Worm (Caenorhabditis elegans) whole organism, young adult: ENCODE measurements around the gene pes-10.

Experiments
- B0019.2 ChIP-seq: fragments of 200-800 bp; sonication (Bioruptor generic); conservative IDR thresholded peaks from 2 replicates; pipeline ENCODE4 v1.3.6; 2022; ENCODE audit warnings: missing genetic modification reagents, missing genetic modification characterization, missing compliant biosample characterization
- B0261.1 ChIP-seq: sonication (generic microtip); optimal IDR thresholded peaks from 2 replicates; lab custom pipeline; 2016; ENCODE audit warnings: mild to moderate bottlenecking, missing genetic modification characterization, moderate library complexity, missing compliant biosample characterization
- F10E7.11 ChIP-seq: sonication (generic microtip); optimal IDR thresholded peaks from 2 replicates; lab custom pipeline; 2017; ENCODE audit warnings: mild to moderate bottlenecking, missing genetic modification characterization, moderate library complexity, missing compliant biosample characterization
- F33H1.4 ChIP-seq: fragments of 200-800 bp; sonication (Bioruptor generic); IDR thresholded peaks from 2 replicates; pipeline ENCODE4 v1.3.6; 2022; ENCODE audit warnings: missing genetic modification reagents, missing genetic modification characterization, missing compliant biosample characterization
- F39B2.1 ChIP-seq: fragments of 200-800 bp; sonication (Bioruptor generic); IDR thresholded peaks from 2 replicates; pipeline ENCODE4 v1.3.6; 2022; ENCODE audit warnings: missing genetic modification reagents, missing genetic modification characterization, missing compliant biosample characterization
- F57A8.1 ChIP-seq: fragments of 200-800 bp; sonication (Bioruptor generic); optimal IDR thresholded peaks from 2 replicates; lab custom pipeline; 2018; ENCODE audit warnings: mild to moderate bottlenecking, missing genetic modification characterization, moderate library complexity, missing compliant biosample characterization
- F57C9.4 ChIP-seq: sonication (generic microtip); optimal IDR thresholded peaks from 2 replicates; lab custom pipeline; 2017; ENCODE audit warnings: mild to moderate bottlenecking, missing genetic modification characterization, missing compliant biosample characterization
- K12H6.12 ChIP-seq: fragments of 200-800 bp; sonication (Bioruptor generic); optimal IDR thresholded peaks from 2 replicates; lab custom pipeline; 2018; ENCODE audit warnings: mild to moderate bottlenecking, missing genetic modification characterization, missing compliant biosample characterization
- T07F8.4 ChIP-seq: sonication (generic microtip); optimal IDR thresholded peaks from 2 replicates; lab custom pipeline; 2016; ENCODE audit warnings: mild to moderate bottlenecking, missing genetic modification characterization, moderate library complexity, missing compliant biosample characterization
- T26A5.8 ChIP-seq: sonication (generic microtip); optimal IDR thresholded peaks from 2 replicates; lab custom pipeline; 2016; ENCODE audit warnings: missing genetic modification characterization, missing compliant biosample characterization
- Y56A3A.18 ChIP-seq: fragments of 200-800 bp; sonication (Bioruptor generic); IDR thresholded peaks from 2 replicates; pipeline ENCODE4 v1.3.6; 2022; ENCODE audit warnings: missing genetic modification reagents, missing genetic modification characterization, missing compliant biosample characterization
- akir-1 ChIP-seq: fragments of 200-800 bp; sonication (Bioruptor generic); optimal IDR thresholded peaks from 2 replicates; lab custom pipeline; 2018; ENCODE audit warnings: mild to moderate bottlenecking, missing genetic modification characterization, moderate library complexity, missing compliant biosample characterization
- ama-1 ChIP-seq, 3 experiments: fragments of 150-350 bp in 1 of 3; sonication (generic microtip) in 2 of 3; optimal IDR thresholded peaks; 2 replicates each; lab custom pipeline; 2014 to 2018; ENCODE audit warnings: missing biosample characterization in 2 of 3, missing genetic modification characterization in 2 of 3, missing genetic modification reagents in 2 of 3
- aptf-2 ChIP-seq: fragments of 200-800 bp; sonication (Bioruptor generic); conservative IDR thresholded peaks from 2 replicates; pipeline ENCODE4 v1.3.6; 2022; ENCODE audit warnings: missing genetic modification reagents, missing genetic modification characterization, missing compliant biosample characterization
- aptf-3 ChIP-seq: fragments of 200-800 bp; sonication (Bioruptor generic); IDR thresholded peaks from 2 replicates; pipeline ENCODE4 v1.3.6; 2022; ENCODE audit warnings: missing genetic modification characterization, missing compliant biosample characterization
- attf-3 ChIP-seq: fragments of 200-800 bp; sonication (Bioruptor generic); conservative IDR thresholded peaks from 2 replicates; pipeline ENCODE4 v1.3.6; 2022; ENCODE audit warnings: missing genetic modification reagents, missing genetic modification characterization, missing compliant biosample characterization
- attf-6 ChIP-seq: fragments of 200-800 bp; sonication (Bioruptor generic); IDR thresholded peaks from 2 replicates; pipeline ENCODE4 v1.3.6; 2022; ENCODE audit warnings: missing genetic modification reagents, missing genetic modification characterization, missing compliant biosample characterization
- bed-2 ChIP-seq: fragments of 200-800 bp; sonication (Bioruptor generic); IDR thresholded peaks from 2 replicates; pipeline ENCODE4 v1.3.6; 2022; ENCODE audit warnings: missing genetic modification reagents, missing genetic modification characterization, missing compliant biosample characterization
- cebp-1 ChIP-seq, 2 experiments: fragments of 200-800 bp in 1 of 2; sonication (Bioruptor generic) in 1 of 2; sonication (generic microtip) in 1 of 2; IDR thresholded peaks in 1 of 2; optimal IDR thresholded peaks in 1 of 2; 2 replicates each; pipeline versions ENCODE4 v1.3.6 to Lab custom; 2017 to 2022; ENCODE audit warnings: missing compliant biosample characterization in 2 of 2, missing genetic modification characterization in 2 of 2, mild to moderate bottlenecking in 1 of 2, missing genetic modification reagents in 1 of 2, moderate library complexity in 1 of 2
- ceh-100 ChIP-seq: fragments of 200-800 bp; sonication (Bioruptor generic); IDR thresholded peaks from 2 replicates; pipeline ENCODE4 v1.3.6; 2022; ENCODE audit warnings: missing genetic modification reagents, missing genetic modification characterization, missing compliant biosample characterization
- ceh-79 ChIP-seq: sonication (generic microtip); optimal IDR thresholded peaks from 2 replicates; lab custom pipeline; 2017; ENCODE audit warnings: mild to moderate bottlenecking, missing genetic modification characterization, missing compliant biosample characterization
- dpl-1 ChIP-seq: fragments of 150-350 bp; optimal IDR thresholded peaks from 2 replicates; lab custom pipeline; 2014; ENCODE audit warnings: missing biosample characterization, missing genetic modification reagents, missing genetic modification characterization
- egrh-3 ChIP-seq: fragments of 200-800 bp; sonication (Bioruptor generic); IDR thresholded peaks from 2 replicates; pipeline ENCODE4 v1.3.6; 2022; ENCODE audit warnings: missing genetic modification reagents, missing genetic modification characterization, missing compliant biosample characterization
- fkh-3 ChIP-seq: sonication (generic microtip); optimal IDR thresholded peaks from 2 replicates; lab custom pipeline; 2016; ENCODE audit warnings: mild to moderate bottlenecking, missing genetic modification characterization, missing compliant biosample characterization
- hlh-12 ChIP-seq: sonication (generic microtip); optimal IDR thresholded peaks from 2 replicates; lab custom pipeline; 2016; ENCODE audit warnings: missing genetic modification characterization, missing compliant biosample characterization
- hsf-1 ChIP-seq: fragments of 200-800 bp; sonication (Bioruptor generic); IDR thresholded peaks from 2 replicates; pipeline ENCODE4 v1.3.6; 2022; ENCODE audit warnings: missing genetic modification reagents, missing genetic modification characterization, missing compliant biosample characterization
- let-607 ChIP-seq, 2 experiments: fragments of 200-800 bp in 1 of 2; sonication (Bioruptor generic) in 1 of 2; sonication (generic microtip) in 1 of 2; optimal IDR thresholded peaks; 2 replicates each; lab custom pipeline; 2016 to 2018; ENCODE audit warnings: mild to moderate bottlenecking in 2 of 2, missing compliant biosample characterization in 2 of 2, missing genetic modification characterization in 2 of 2, moderate library complexity in 2 of 2, missing genotype in 1 of 2
- lin-26 ChIP-seq: fragments of 200-800 bp; sonication (Bioruptor generic); IDR thresholded peaks from 2 replicates; pipeline ENCODE4 v1.3.6; 2022; ENCODE audit warnings: missing genetic modification reagents, missing genetic modification characterization, missing compliant biosample characterization
- lin-54 ChIP-seq: fragments of 200-800 bp; sonication (Bioruptor generic); optimal IDR thresholded peaks from 2 replicates; lab custom pipeline; 2018; ENCODE audit warnings: mild to moderate bottlenecking, missing genetic modification characterization, missing compliant biosample characterization
- lsy-27 ChIP-seq: sonication (generic microtip); optimal IDR thresholded peaks from 2 replicates; lab custom pipeline; 2017; ENCODE audit warnings: missing genetic modification characterization, mild to moderate bottlenecking, missing compliant biosample characterization, antibody characterized with exemption, missing genotype, borderline replicate concordance; ENCODE audit not compliant: insufficient read depth
- madf-10 ChIP-seq: sonication (generic microtip); optimal IDR thresholded peaks from 2 replicates; lab custom pipeline; 2016; ENCODE audit warnings: mild to moderate bottlenecking, missing genetic modification characterization, missing compliant biosample characterization
- madf-6 ChIP-seq: fragments of 200-800 bp; sonication (Bioruptor generic); IDR thresholded peaks from 2 replicates; pipeline ENCODE4 v1.3.6; 2022; ENCODE audit warnings: missing genetic modification reagents, missing genetic modification characterization, missing compliant biosample characterization
- mcd-1 ChIP-seq: fragments of 200-800 bp; sonication (Bioruptor generic); IDR thresholded peaks from 2 replicates; pipeline ENCODE4 v1.3.6; 2022; ENCODE audit warnings: missing genetic modification reagents, missing genetic modification characterization, missing compliant biosample characterization
- mel-28 ChIP-seq: sonication (generic microtip); optimal IDR thresholded peaks from 2 replicates; lab custom pipeline; 2016; ENCODE audit warnings: borderline replicate concordance, mild to moderate bottlenecking, missing genetic modification characterization, missing compliant biosample characterization
- mxl-1 ChIP-seq: sonication (generic microtip); optimal IDR thresholded peaks from 2 replicates; lab custom pipeline; 2016; ENCODE audit warnings: missing genetic modification characterization, missing compliant biosample characterization
- nfya-1 ChIP-seq: sonication (generic microtip); optimal IDR thresholded peaks from 2 replicates; lab custom pipeline; 2017; ENCODE audit warnings: antibody characterized with exemption, missing compliant biosample characterization, missing genetic modification characterization, borderline replicate concordance; ENCODE audit not compliant: insufficient read depth
- nfya-2 ChIP-seq: fragments of 200-800 bp; sonication (Bioruptor generic); IDR thresholded peaks from 2 replicates; pipeline ENCODE4 v1.3.6; 2022; ENCODE audit warnings: missing genetic modification reagents, missing genetic modification characterization, missing compliant biosample characterization
- nhr-80 ChIP-seq: sonication (generic microtip); optimal IDR thresholded peaks from 2 replicates; lab custom pipeline; 2016; ENCODE audit warnings: missing genetic modification characterization, missing compliant biosample characterization
- pbrm-1 ChIP-seq: fragments of 200-800 bp; sonication (Bioruptor generic); IDR thresholded peaks from 2 replicates; pipeline ENCODE4 v1.3.6; 2022; ENCODE audit warnings: missing genetic modification reagents, missing genetic modification characterization, missing compliant biosample characterization
- repo-1 ChIP-seq: sonication (generic microtip); optimal IDR thresholded peaks from 2 replicates; lab custom pipeline; 2017; ENCODE audit warnings: mild to moderate bottlenecking, missing genetic modification characterization, missing compliant biosample characterization
- rpc-1 ChIP-seq, 2 experiments: fragments of 150-350 bp in 1 of 2; sonication (generic microtip) in 1 of 2; optimal IDR thresholded peaks; 2 replicates each; lab custom pipeline; 2014 to 2018; ENCODE audit warnings: missing biosample characterization in 1 of 2, missing genetic modification characterization in 1 of 2, missing genetic modification reagents in 1 of 2, missing genotype in 1 of 2
- snpc-1.3 ChIP-seq: sonication (generic microtip); optimal IDR thresholded peaks from 2 replicates; lab custom pipeline; 2017; ENCODE audit warnings: missing genetic modification characterization, mild to moderate bottlenecking, missing compliant biosample characterization, antibody characterized with exemption, moderate library complexity, missing genotype, missing genetic modification reagents; ENCODE audit not compliant: insufficient read depth
- somi-1 ChIP-seq: fragments of 200-800 bp; sonication (Bioruptor generic); optimal IDR thresholded peaks from 2 replicates; lab custom pipeline; 2018; ENCODE audit warnings: mild to moderate bottlenecking, missing genetic modification characterization, missing compliant biosample characterization
- tbx-9 ChIP-seq: sonication (generic microtip); optimal IDR thresholded peaks from 2 replicates; lab custom pipeline; 2016; ENCODE audit warnings: borderline replicate concordance, missing genetic modification characterization, inconsistent platforms, missing compliant biosample characterization
- unc-130 ChIP-seq: sonication (generic microtip); optimal IDR thresholded peaks from 2 replicates; lab custom pipeline; 2016; ENCODE audit warnings: missing genetic modification reagents, missing genetic modification characterization, missing compliant biosample characterization
- ztf-22 ChIP-seq: fragments of 200-800 bp; sonication (Bioruptor generic); optimal IDR thresholded peaks from 2 replicates; lab custom pipeline; 2018; ENCODE audit warnings: mild to moderate bottlenecking, missing genetic modification characterization, moderate library complexity, missing compliant biosample characterization
- ztf-28 ChIP-seq: fragments of 200-800 bp; sonication (Bioruptor generic); IDR thresholded peaks from 2 replicates; pipeline ENCODE4 v1.3.6; 2022; ENCODE audit warnings: missing genetic modification reagents, missing genetic modification characterization, missing compliant biosample characterization

The pes-10 gene

DNA sequence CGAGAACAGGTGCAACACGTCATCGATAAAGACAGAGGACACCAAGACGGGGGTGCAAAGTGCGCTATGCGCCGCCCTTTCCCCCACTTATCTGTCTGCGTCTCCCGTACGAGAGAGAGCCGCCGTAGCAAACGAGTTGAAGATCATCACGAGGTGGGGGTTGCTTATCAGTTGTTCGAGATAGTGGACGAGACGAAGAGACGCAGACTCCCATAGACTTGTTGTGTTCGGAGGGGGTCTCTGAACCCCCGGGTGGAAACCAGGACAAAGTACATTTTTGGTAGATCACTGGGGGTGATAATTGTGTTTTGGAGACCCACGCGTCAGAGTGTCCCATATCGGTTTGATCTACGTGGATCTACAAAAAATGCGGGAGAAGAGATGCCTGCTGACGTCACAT is 48.8 kb downstream of the pes-10 start:
- TF ChIP-seq bed-2 (GFP tag; lab: Robert Waterston, UW) (no peak), madf-6 (no peak; the same call in 1 of the 2 replicates), F57C9.4 (tag; lab: Kevin White, UChicago) (peak; percentile 1), nhr-80 (tag; lab: Kevin White, UChicago) (peak; percentile 90), lsy-27 (tag; lab: Kevin White, UChicago) (no peak), lin-54 (GFP tag; lab: Kevin White, UChicago) (peak; percentile 61), B0261.1 (no peak), snpc-1.3 (no peak), T07F8.4 (tag; lab: Kevin White, UChicago) (no peak), egrh-3 (GFP tag; lab: Robert Waterston, UW) (peak; percentile 55; the same call in 1 of the 2 replicates), let-607 (tag; optimal IDR thresholded peaks at IDR 0.05; lab: Kevin White, UChicago) (peak in 1 of 2 experiments; percentile 72), ztf-28 (GFP tag; lab: Robert Waterston, UW) (no peak), hsf-1 (GFP tag; lab: Robert Waterston, UW) (peak; percentile 42; the same call in 1 of the 2 replicates), F33H1.4 (no peak), rpc-1 (optimal IDR thresholded peaks at IDR 0.05; lab: Kevin White, UChicago) (no peak), rpc-1 (tag; optimal IDR thresholded peaks at IDR 0.05; lab: Kevin White, UChicago) (no peak), attf-6 (GFP tag; lab: Robert Waterston, UW) (no peak), akir-1 (no peak), F10E7.11 (tag; lab: Kevin White, UChicago) (no peak), mel-28 (tag; lab: Kevin White, UChicago) (no peak), lin-26 (GFP tag; lab: Robert Waterston, UW) (peak; percentile 68), tbx-9 (tag; lab: Kevin White, UChicago) (no peak), B0019.2 (GFP tag; lab: Robert Waterston, UW) (no peak), T26A5.8 (no peak), madf-10 (tag; lab: Kevin White, UChicago) (peak; percentile 48), aptf-3 (GFP tag; lab: Robert Waterston, UW) (no peak), F39B2.1 (GFP tag; lab: Robert Waterston, UW) (no peak), ceh-79 (tag; lab: Kevin White, UChicago) (no peak), nfya-2 (GFP tag; lab: Robert Waterston, UW) (no peak), attf-3 (no peak), pbrm-1 (GFP tag; lab: Robert Waterston, UW) (peak; percentile 83), nfya-1 (no peak), hlh-12 (tag; lab: Kevin White, UChicago) (no peak), K12H6.12 (tag; lab: Kevin White, UChicago) (peak; percentile 66), ama-1 (optimal IDR thresholded peaks at IDR 0.05; lab: Kevin White, UChicago) (no peak), ama-1 (GFP tag; optimal IDR thresholded peaks at IDR 0.05; lab: Kevin White, UChicago) (no peak), somi-1 (GFP tag; lab: Kevin White, UChicago) (peak; percentile 62), aptf-2 (GFP tag; lab: Robert Waterston, UW) (no peak), Y56A3A.18 (GFP tag; lab: Robert Waterston, UW) (0 out of 2 replicates have a peak, but pooled peaks have one; percentile 24), mxl-1 (tag; lab: Kevin White, UChicago) (no peak), cebp-1 (GFP tag; IDR thresholded peaks at IDR 0.05; lab: Robert Waterston, UW) (peak; percentile 52; the same call in 1 of the 2 replicates), cebp-1 (tag; optimal IDR thresholded peaks at IDR 0.05; lab: Kevin White, UChicago) (peak; percentile 87), mcd-1 (GFP tag; lab: Robert Waterston, UW) (peak; percentile 78), unc-130 (GFP tag; lab: Kevin White, UChicago) (no peak), F57A8.1 (GFP tag; lab: Kevin White, UChicago) (no peak), ztf-22 (GFP tag; lab: Kevin White, UChicago) (peak; percentile 86), repo-1 (tag; lab: Kevin White, UChicago) (peak; percentile 45), dpl-1 (no peak), fkh-3 (tag; lab: Kevin White, UChicago) (no peak), ceh-100 (peak; percentile 30; the same call in 1 of the 2 replicates)
